Worm (Caenorhabditis elegans): Measurements from ENCODE around the gene H13N06.7.
A peak's percentile ranks its signal among the peaks of the same experiment; 100 is the strongest.

- TF ChIP-seq mes-4 (tag; optimal IDR thresholded peaks at IDR 0.05) (no peak), hsf-1 (GFP tag; IDR thresholded peaks at IDR 0.05) (no peak), F55B11.4 (tag; optimal IDR thresholded peaks at IDR 0.05; ENCODE audit: borderline replicate concordance, insufficient read depth) (no peak), bed-1 (GFP tag; IDR thresholded peaks at IDR 0.05) (no peak), zfh-2 (GFP tag; conservative IDR thresholded peaks at IDR 0.05) (peak; percentile 97)
Measured at ce11 chrX:15515798-15516197, 12.9 kb downstream of the H13N06.7 start.
